Fruit fly (Drosophila melanogaster) whole organism, embryonic: ENCODE data around the gene Fbxl7.

ENCODE experiments used
- Atf6 ChIP-seq: fragments of 200-800 bp; sonication (Bioruptor generic); IDR thresholded peaks from 2 replicates; pipeline ENCODE4 v1.3.6; 2022; ENCODE audit warnings: missing biosample characterization, missing genetic modification characterization
- Bgb ChIP-seq: fragments of 200-800 bp; sonication (Bioruptor generic); IDR thresholded peaks from 2 replicates; pipeline ENCODE4 v1.3.6; 2022; ENCODE audit warnings: missing biosample characterization, missing genetic modification characterization; ENCODE audit not compliant: partially characterized antibody
- CG1024 ChIP-seq: fragments of 200-800 bp; sonication (Bioruptor generic); IDR thresholded peaks from 2 replicates; pipeline ENCODE4 v1.3.6; 2022; ENCODE audit warnings: missing biosample characterization, missing genetic modification characterization
- CG10543 ChIP-seq: fragments of 200-800 bp; sonication (Bioruptor generic); optimal IDR thresholded peaks from 3 replicates; lab custom pipeline; 2017; ENCODE audit warnings: missing biosample characterization, mild to moderate bottlenecking, missing genetic modification characterization, moderate library complexity
- CG10654 ChIP-seq: fragments of 200-800 bp; sonication (Bioruptor generic); optimal IDR thresholded peaks from 2 replicates; lab custom pipeline; 2016; ENCODE audit warnings: missing biosample characterization, missing genetic modification characterization
- CG10959 ChIP-seq: fragments of 200-800 bp; sonication (Bioruptor generic); IDR thresholded peaks from 2 replicates; pipeline ENCODE4 v1.3.6; 2022; ENCODE audit warnings: missing biosample characterization, missing genetic modification characterization
- CG11085 ChIP-seq: fragments of 200-800 bp; sonication (Bioruptor generic); IDR thresholded peaks from 2 replicates; pipeline ENCODE4 v1.3.6; 2022; ENCODE audit warnings: missing biosample characterization, missing genetic modification characterization
- CG13123 ChIP-seq: fragments of 200-800 bp; sonication (Bioruptor generic); optimal IDR thresholded peaks from 2 replicates; lab custom pipeline; 2016; ENCODE audit warnings: missing biosample characterization, missing genetic modification characterization
- CG15696 ChIP-seq: fragments of 200-800 bp; sonication (Bioruptor generic); optimal IDR thresholded peaks from 2 replicates; lab custom pipeline; 2019; ENCODE audit warnings: missing biosample characterization, mild to moderate bottlenecking, missing genetic modification characterization, moderate library complexity
- CG16815 ChIP-seq: fragments of 200-800 bp; sonication (Bioruptor generic); optimal IDR thresholded peaks from 3 replicates; lab custom pipeline; 2017; ENCODE audit warnings: missing biosample characterization, mild to moderate bottlenecking, missing genetic modification characterization
- CG17829 ChIP-seq: fragments of 200-800 bp; optimal IDR thresholded peaks from 2 replicates; lab custom pipeline; 2019; ENCODE audit warnings: missing biosample characterization, mild to moderate bottlenecking, missing genetic modification characterization, moderate library complexity
- CG18011 ChIP-seq: fragments of 200-800 bp; sonication (Bioruptor generic); optimal IDR thresholded peaks from 2 replicates; lab custom pipeline; 2017; ENCODE audit warnings: missing biosample characterization, missing genetic modification characterization, mild to moderate bottlenecking, moderate library complexity, missing genotype
- CG18764 ChIP-seq: fragments of 200-800 bp; sonication (Bioruptor generic); optimal IDR thresholded peaks from 3 replicates; lab custom pipeline; 2016; ENCODE audit warnings: missing biosample characterization, missing genetic modification characterization
- CG2712 ChIP-seq: fragments of 200-800 bp; optimal IDR thresholded peaks from 3 replicates; lab custom pipeline; 2019; ENCODE audit warnings: missing biosample characterization, mild to moderate bottlenecking, missing genetic modification characterization, moderate library complexity
- CG32532 ChIP-seq: fragments of 200-800 bp; sonication (Bioruptor generic); IDR thresholded peaks from 2 replicates; pipeline ENCODE4 v1.3.6; 2022; ENCODE audit warnings: missing biosample characterization, missing genetic modification characterization
- CG3407 ChIP-seq: fragments of 200-800 bp; sonication (Bioruptor generic); optimal IDR thresholded peaks from 2 replicates; lab custom pipeline; 2018; ENCODE audit warnings: missing biosample characterization, mild to moderate bottlenecking, missing genetic modification characterization
- CG3995 ChIP-seq: fragments of 200-800 bp; sonication (Bioruptor generic); optimal IDR thresholded peaks from 3 replicates; lab custom pipeline; 2016; ENCODE audit warnings: missing biosample characterization, missing genetic modification characterization
- CG4404 ChIP-seq: fragments of 200-800 bp; sonication (Bioruptor generic); IDR thresholded peaks from 2 replicates; pipeline ENCODE4 v1.3.6; 2022; ENCODE audit warnings: missing biosample characterization, missing genetic modification characterization
- CG4424 ChIP-seq: fragments of 200-800 bp; sonication (Bioruptor generic); optimal IDR thresholded peaks from 3 replicates; lab custom pipeline; 2016; ENCODE audit warnings: missing biosample characterization, missing genetic modification characterization
- CG5180 ChIP-seq: fragments of 200-800 bp; sonication (Bioruptor generic); optimal IDR thresholded peaks from 3 replicates; lab custom pipeline; 2017; ENCODE audit warnings: missing biosample characterization, missing genetic modification characterization, mild to moderate bottlenecking, moderate library complexity, missing genetic modification reagents
- CG8388 ChIP-seq: fragments of 200-800 bp; sonication (Bioruptor generic); optimal IDR thresholded peaks from 2 replicates; lab custom pipeline; 2019; ENCODE audit warnings: missing biosample characterization, mild to moderate bottlenecking, missing genetic modification characterization, moderate library complexity
- E2f2 ChIP-seq: fragments of 200-800 bp; sonication (Bioruptor generic); IDR thresholded peaks from 2 replicates; pipeline ENCODE4 v1.3.6; 2022; ENCODE audit warnings: missing biosample characterization, missing genetic modification characterization
- Ets65A ChIP-seq: fragments of 200-800 bp; sonication (Bioruptor generic); peaks from one replicate; lab custom pipeline; 2016; ENCODE audit warnings: missing biosample characterization, missing genetic modification characterization
- HHEX ChIP-seq: fragments of 200-800 bp; sonication (Bioruptor generic); optimal IDR thresholded peaks from 3 replicates; lab custom pipeline; 2017; ENCODE audit warnings: missing biosample characterization, mild to moderate bottlenecking, missing genetic modification characterization, missing genetic modification reagents
- HLH3B ChIP-seq: fragments of 200-800 bp; sonication (Bioruptor generic); IDR thresholded peaks from 2 replicates; pipeline ENCODE4 v1.3.6; 2022; ENCODE audit warnings: missing biosample characterization, missing genetic modification characterization
- Kr ChIP-seq: fragments of 200-800 bp; sonication (Bioruptor generic); optimal IDR thresholded peaks from 2 replicates; lab custom pipeline; 2017; ENCODE audit warnings: missing biosample characterization, mild to moderate bottlenecking, missing genetic modification characterization
- MTF-1 ChIP-seq: fragments of 200-800 bp; sonication (Bioruptor generic); optimal IDR thresholded peaks from 2 replicates; lab custom pipeline; 2018; ENCODE audit warnings: missing biosample characterization, mild to moderate bottlenecking, missing genetic modification characterization, borderline replicate concordance
- Side ChIP-seq: fragments of 200-800 bp; sonication (Bioruptor generic); optimal IDR thresholded peaks from 2 replicates; lab custom pipeline; 2016; ENCODE audit warnings: missing biosample characterization, missing genetic modification characterization
- Sox102F ChIP-seq: fragments of 200-800 bp; sonication (Bioruptor generic); optimal IDR thresholded peaks from 2 replicates; lab custom pipeline; 2018; ENCODE audit warnings: missing biosample characterization, mild to moderate bottlenecking, missing genetic modification characterization, moderate library complexity
- TFAM ChIP-seq: fragments of 200-800 bp; sonication (Bioruptor generic); optimal IDR thresholded peaks from 2 replicates; lab custom pipeline; 2017; ENCODE audit warnings: missing biosample characterization, missing genetic modification characterization, inconsistent platforms
- Trl ChIP-seq, 3 experiments: fragments of >200 bp in 2 of 3; fragments of 200-800 bp in 1 of 3; sonication (Bioruptor generic) in 1 of 3; optimal IDR thresholded peaks; 2 replicates in 1 of 3; 3 replicates in 2 of 3; lab custom pipeline; 2016 to 2017; ENCODE audit warnings: missing biosample characterization in 1 of 3, missing genetic modification characterization in 1 of 3
- YL-1 ChIP-seq: fragments of 200-800 bp; sonication (Bioruptor generic); optimal IDR thresholded peaks from 3 replicates; lab custom pipeline; 2017; ENCODE audit warnings: missing biosample characterization, mild to moderate bottlenecking, missing genetic modification characterization
- cato ChIP-seq: fragments of 200-800 bp; sonication (Bioruptor generic); optimal IDR thresholded peaks from 2 replicates; lab custom pipeline; 2016; ENCODE audit warnings: missing biosample characterization, missing genetic modification characterization, borderline replicate concordance
- caup ChIP-seq: fragments of 200-800 bp; sonication (Bioruptor generic); optimal IDR thresholded peaks from 3 replicates; lab custom pipeline; 2017; ENCODE audit warnings: missing biosample characterization, mild to moderate bottlenecking, missing genetic modification characterization, moderate library complexity; ENCODE audit not compliant: severe bottlenecking
- dmrt99B ChIP-seq: fragments of 200-800 bp; sonication (Bioruptor generic); optimal IDR thresholded peaks from 2 replicates; lab custom pipeline; 2018; ENCODE audit warnings: missing biosample characterization, mild to moderate bottlenecking, missing genetic modification characterization, moderate library complexity
- fd96Cb ChIP-seq: fragments of 200-800 bp; sonication (Bioruptor generic); optimal IDR thresholded peaks from 2 replicates; lab custom pipeline; 2018; ENCODE audit warnings: missing biosample characterization, mild to moderate bottlenecking, missing genetic modification characterization, moderate library complexity
- hkb ChIP-seq, 2 experiments: fragments of 200-800 bp in 1 of 2; fragments of >200 bp in 1 of 2; sonication (Bioruptor generic) in 1 of 2; IDR thresholded peaks in 1 of 2; optimal IDR thresholded peaks in 1 of 2; 2 replicates each; pipeline versions ENCODE4 v1.3.6 to Lab custom; 2017 to 2022; ENCODE audit warnings: missing biosample characterization in 1 of 2, missing genetic modification characterization in 1 of 2
- kay ChIP-seq: fragments of 200-800 bp; sonication (Bioruptor generic); optimal IDR thresholded peaks from 2 replicates; lab custom pipeline; 2016; ENCODE audit warnings: missing biosample characterization, missing genetic modification characterization
- lab ChIP-seq: fragments of 200-800 bp; sonication (Bioruptor generic); optimal IDR thresholded peaks from 3 replicates; lab custom pipeline; 2017; ENCODE audit warnings: missing biosample characterization, missing genetic modification characterization, mild to moderate bottlenecking, moderate library complexity, missing genetic modification reagents
- lilli ChIP-seq: fragments of 200-800 bp; sonication (Bioruptor generic); optimal IDR thresholded peaks from 3 replicates; lab custom pipeline; 2016; ENCODE audit warnings: missing biosample characterization, missing genetic modification characterization
- lov ChIP-seq, 2 experiments: fragments of 200-800 bp in 1 of 2; fragments of >200 bp in 1 of 2; sonication (Bioruptor generic) in 1 of 2; IDR thresholded peaks in 1 of 2; optimal IDR thresholded peaks in 1 of 2; 2 replicates in 1 of 2; 3 replicates in 1 of 2; pipeline versions ENCODE4 v1.3.6 to Lab custom; 2017 to 2022; ENCODE audit warnings: missing biosample characterization in 1 of 2, missing genetic modification characterization in 1 of 2
- luna ChIP-seq: fragments of 200-800 bp; sonication (Bioruptor generic); optimal IDR thresholded peaks from 2 replicates; lab custom pipeline; 2016; ENCODE audit warnings: missing biosample characterization, missing genetic modification characterization
- nom ChIP-seq: fragments of 200-800 bp; sonication (Bioruptor generic); optimal IDR thresholded peaks from 2 replicates; lab custom pipeline; 2017; ENCODE audit warnings: missing biosample characterization, missing genetic modification characterization, mild to moderate bottlenecking, moderate library complexity, missing genetic modification reagents
- salm ChIP-seq: fragments of 200-800 bp; sonication (Bioruptor generic); optimal IDR thresholded peaks from 2 replicates; lab custom pipeline; 2018; ENCODE audit warnings: missing biosample characterization, mild to moderate bottlenecking, missing genetic modification characterization
- tx ChIP-seq: fragments of 200-800 bp; sonication (Bioruptor generic); optimal IDR thresholded peaks from 2 replicates; lab custom pipeline; 2016; ENCODE audit warnings: missing biosample characterization, missing genetic modification characterization
- unc-4 ChIP-seq: fragments of 200-800 bp; sonication (Bioruptor generic); IDR thresholded peaks from 2 replicates; pipeline ENCODE4 v1.3.6; 2022; ENCODE audit warnings: missing biosample characterization, missing genetic modification characterization; ENCODE audit not compliant: partially characterized antibody
- vfl ChIP-seq: fragments of 200-800 bp; sonication (Bioruptor generic); optimal IDR thresholded peaks from 2 replicates; lab custom pipeline; 2016; ENCODE audit warnings: missing biosample characterization, missing genetic modification characterization
- zfh2 ChIP-seq: fragments of 200-800 bp; sonication (Bioruptor generic); optimal IDR thresholded peaks from 2 replicates; lab custom pipeline; 2016; ENCODE audit warnings: missing biosample characterization, missing genetic modification characterization

The Fbxl7 gene

DNA sequence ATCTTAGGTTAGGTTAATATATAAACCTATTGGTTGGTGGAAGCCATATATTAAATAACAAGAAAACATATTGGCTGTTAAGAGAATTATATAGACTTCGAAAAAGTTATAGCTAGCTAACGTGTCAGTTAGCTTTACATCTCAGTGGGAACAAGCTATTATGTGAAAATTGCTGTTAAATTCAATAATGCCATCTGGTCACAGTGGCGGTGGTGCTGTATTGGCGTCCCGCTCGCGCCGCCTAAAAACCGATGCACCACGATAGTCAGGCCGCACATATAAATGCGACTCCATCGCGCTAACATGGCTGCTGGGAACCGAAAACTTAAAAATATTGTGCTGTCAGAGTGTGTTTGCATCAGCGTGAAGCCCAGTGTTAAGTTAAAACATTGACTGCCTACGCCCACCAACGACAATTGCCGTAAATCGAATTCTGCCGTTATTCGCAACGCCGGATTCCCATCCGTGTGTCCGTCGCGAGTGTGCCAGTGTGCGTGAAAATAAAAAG, 52.3 kb downstream of the Fbxl7 start, which contains the start of gene Hel89B (continued):
- TF ChIP-seq unc-4 (GFP tag; lab: Robert Waterston, UW) (no peak), CG10654 (peak; percentile 65), cato (GFP tag; lab: Kevin White, UChicago) (peak; percentile 46), CG4424 (peak; percentile 48), lov (optimal IDR thresholded peaks at IDR 0.05; lab: Kevin White, UChicago) (no peak), lov (GFP tag; IDR thresholded peaks at IDR 0.05; lab: Robert Waterston, UW) (no peak), Side (no peak), hkb (optimal IDR thresholded peaks at IDR 0.05; lab: Kevin White, UChicago) (peak; percentile 92), hkb (GFP tag; IDR thresholded peaks at IDR 0.05; lab: Robert Waterston, UW) (no peak), vfl (GFP tag; lab: Kevin White, UChicago) (peak; percentile 43), CG5180 (GFP tag; lab: Kevin White, UChicago) (no peak), CG17829 (tag; lab: Kevin White, UChicago) (peak; percentile 68), CG2712 (tag; lab: Kevin White, UChicago) (peak; percentile 81), kay (GFP tag; lab: Kevin White, UChicago) (peak; percentile 22), CG32532 (GFP tag; lab: Robert Waterston, UW) (no peak), Sox102F (GFP tag; lab: Kevin White, UChicago) (peak; percentile 67), zfh2 (peak; percentile 73), CG1024 (GFP tag; lab: Robert Waterston, UW) (no peak), Ets65A (GFP tag; lab: Kevin White, UChicago) (peak; percentile 94), CG15696 (tag; lab: Kevin White, UChicago) (peak; percentile 73), HHEX (peak; percentile 9), Kr (GFP tag; lab: Kevin White, UChicago) (no peak), lilli (GFP tag; lab: Kevin White, UChicago) (peak; percentile 81), fd96Cb (tag; lab: Kevin White, UChicago) (peak; percentile 65), CG3995 (peak; percentile 9), CG18764 (GFP tag; lab: Kevin White, UChicago) (peak; percentile 51), TFAM (GFP tag; lab: Kevin White, UChicago) (no peak), Bgb (GFP tag; lab: Robert Waterston, UW) (no peak), CG18011 (no peak), CG13123 (peak; percentile 41), CG3407 (GFP tag; lab: Kevin White, UChicago) (peak; percentile 2), tx (GFP tag; lab: Kevin White, UChicago) (peak; percentile 68), Trl (optimal IDR thresholded peaks at IDR 0.05; lab: Kevin White, UChicago) (no peak), Trl (GFP tag; optimal IDR thresholded peaks at IDR 0.05; lab: Kevin White, UChicago) (peak; percentile 53), salm (no peak), dmrt99B (tag; lab: Kevin White, UChicago) (peak; percentile 51), CG10543 (GFP tag; lab: Kevin White, UChicago) (no peak), CG16815 (GFP tag; lab: Kevin White, UChicago) (peak; percentile 62), CG8388 (GFP tag; lab: Kevin White, UChicago) (peak; percentile 23), caup (GFP tag; lab: Kevin White, UChicago) (no peak), CG10959 (GFP tag; lab: Robert Waterston, UW) (no peak), CG4404 (GFP tag; lab: Robert Waterston, UW) (no peak), MTF-1 (GFP tag; lab: Kevin White, UChicago) (peak; percentile 8), luna (GFP tag; lab: Kevin White, UChicago) (no peak), lab (GFP tag; lab: Kevin White, UChicago) (peak; percentile 6), HLH3B (GFP tag; lab: Robert Waterston, UW) (no peak), nom (GFP tag; lab: Kevin White, UChicago) (no peak), Atf6 (GFP tag; lab: Robert Waterston, UW) (no peak), CG11085 (GFP tag; lab: Robert Waterston, UW) (no peak), E2f2 (no peak), YL-1 (GFP tag; lab: Kevin White, UChicago) (peak; percentile 33)
